Worm (Caenorhabditis elegans): Measurements from ENCODE around the gene C17G1.2.
A peak's percentile ranks its signal among the peaks of the same experiment; 100 is the strongest.

The C17G1.2 gene

DNA sequence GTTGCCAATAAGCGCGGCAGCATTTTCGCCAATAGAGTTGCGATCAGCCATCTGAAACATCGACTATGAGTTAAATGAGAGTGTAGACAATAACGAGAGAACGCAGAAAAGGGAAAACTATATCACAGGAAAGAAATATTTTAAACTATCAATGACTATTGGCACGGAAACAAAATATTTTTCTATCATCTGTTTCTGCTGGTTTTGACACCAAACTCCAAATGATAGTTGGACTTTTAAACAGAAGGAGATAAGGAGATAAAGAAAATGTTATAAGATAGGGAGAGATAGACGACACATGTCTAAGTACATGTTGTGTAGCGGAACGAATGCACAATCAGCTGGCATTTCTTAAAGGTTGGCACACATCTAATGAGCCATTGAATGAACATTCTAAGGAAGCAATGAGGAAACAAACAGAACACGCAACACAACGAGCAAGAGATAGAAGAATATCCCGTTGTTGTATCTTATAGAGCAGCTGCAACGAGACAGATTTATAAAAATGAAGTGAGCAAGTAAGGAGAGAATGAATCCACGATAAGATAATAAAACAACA lies 33.2 kb downstream of the C17G1.2 start, which contains the start of gene cysl-1:
Gene cysl-1 (minus strand): TSS at position 51 of the 559 bp plus-strand sequence.
- TF ChIP-seq unc-39 (tag; optimal IDR thresholded peaks at IDR 0.05) (no peak), hlh-1 (tag; optimal IDR thresholded peaks at IDR 0.05) (peak; percentile 85), unc-120 (tag; optimal IDR thresholded peaks at IDR 0.05; ENCODE audit: poor library complexity, severe bottlenecking) (peak; percentile 51), unc-62 (GFP tag; optimal IDR thresholded peaks at IDR 0.05) (peak; percentile 42)

DNA sequence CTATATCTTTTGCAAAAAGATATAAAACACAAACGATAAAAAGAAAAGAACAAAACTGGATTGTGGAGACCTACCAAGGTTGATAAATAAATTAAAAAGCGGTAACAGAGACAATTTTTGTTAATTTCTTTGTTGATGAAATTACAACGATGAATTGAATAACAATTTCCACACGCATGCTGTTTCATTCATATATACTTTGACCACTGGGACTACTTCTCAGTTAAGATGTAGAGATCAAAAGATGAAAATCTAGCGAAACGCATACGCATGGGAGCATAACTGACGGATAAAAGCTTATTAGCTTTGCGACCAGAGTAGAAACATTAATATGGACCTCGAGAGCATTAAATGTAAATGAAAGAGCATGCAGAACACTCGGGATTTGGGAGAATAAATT lies 34.7 kb downstream of the C17G1.2 start:
- TF ChIP-seq ces-1 (GFP tag; optimal IDR thresholded peaks at IDR 0.05) (peak; percentile 66), elt-1 (tag; optimal IDR thresholded peaks at IDR 0.05; ENCODE audit: borderline replicate concordance, insufficient read depth) (no peak), sem-2 (GFP tag; optimal IDR thresholded peaks at IDR 0.05) (no peak), nhr-76 (tag; optimal IDR thresholded peaks at IDR 0.05) (no peak)

DNA sequence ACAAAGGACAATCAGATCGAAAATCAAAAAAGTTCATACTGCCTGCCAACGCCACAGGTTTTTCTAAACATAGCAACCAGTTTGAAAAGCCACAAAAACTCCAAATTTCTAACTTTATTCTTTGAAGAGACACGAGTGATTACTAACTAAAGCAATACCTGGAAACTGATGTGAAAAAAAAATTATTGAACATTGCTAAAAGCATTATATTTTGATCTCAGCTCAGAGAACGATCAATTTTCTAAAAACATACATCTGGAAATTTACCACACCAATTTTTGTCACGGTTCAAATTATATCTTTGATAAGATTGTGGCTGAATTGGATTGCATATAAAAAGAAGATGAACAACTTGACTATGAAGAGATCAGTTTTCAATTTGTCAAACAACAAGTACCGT lies 36.1 kb downstream of the C17G1.2 start:
- TF ChIP-seq bed-3 (GFP tag; optimal IDR thresholded peaks at IDR 0.05) (no peak), cnd-1 (tag; optimal IDR thresholded peaks at IDR 0.05) (no peak), mab-5 (tag; optimal IDR thresholded peaks at IDR 0.05) (no peak), ces-1 (GFP tag; optimal IDR thresholded peaks at IDR 0.05) (no peak), ztf-11 (tag; optimal IDR thresholded peaks at IDR 0.05) (no peak), flh-1 (GFP tag; optimal IDR thresholded peaks at IDR 0.05) (no peak), elt-3 (tag; optimal IDR thresholded peaks at IDR 0.05) (no peak), nhr-28 (tag; optimal IDR thresholded peaks at IDR 0.05) (no peak), sptf-1 (tag; optimal IDR thresholded peaks at IDR 0.05) (no peak), blmp-1 (tag; optimal IDR thresholded peaks at IDR 0.05) (no peak), lin-32 (GFP tag; optimal IDR thresholded peaks at IDR 0.05) (no peak), ceh-83 (GFP tag; optimal IDR thresholded peaks at IDR 0.05) (no peak), tbx-8 (GFP tag; optimal IDR thresholded peaks at IDR 0.05) (no peak), M03D4.4 (tag; optimal IDR thresholded peaks at IDR 0.05) (no peak)

DNA sequence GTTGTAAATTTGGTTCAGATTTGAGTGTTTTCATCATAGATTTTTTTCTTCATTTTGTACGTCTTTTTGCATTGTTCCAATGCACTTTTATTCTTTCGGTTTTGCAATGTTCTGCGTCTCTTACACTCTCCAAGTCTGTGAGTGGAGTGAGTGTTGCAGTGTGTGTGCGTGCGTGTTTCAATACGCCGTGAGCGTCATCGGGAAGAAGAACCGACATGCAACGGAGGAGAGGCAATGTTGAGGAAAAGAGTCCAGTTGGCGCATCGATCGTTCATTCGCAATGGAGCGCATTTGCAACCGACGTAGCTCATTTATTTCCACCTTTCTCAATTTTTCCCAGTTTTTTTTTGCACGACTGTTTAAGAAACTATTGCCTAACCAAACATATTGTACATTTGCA lies 37.2 kb downstream of the C17G1.2 start, which contains the start of gene ZC506.1:
Gene ZC506.1 (plus strand): TSS at position 400 of the 400 bp plus-strand sequence.
- TF ChIP-seq mab-5 (tag; optimal IDR thresholded peaks at IDR 0.05) = no peak
- no peak for TF ChIP-seq nhr-12 (tag; optimal IDR thresholded peaks at IDR 0.05)
- peak; percentile 76 for TF ChIP-seq drap-1 (GFP tag; optimal IDR thresholded peaks at IDR 0.05)
- no peak for TF ChIP-seq unc-39 (tag; optimal IDR thresholded peaks at IDR 0.05)
- peak; percentile 81 for TF ChIP-seq ces-1 (GFP tag; optimal IDR thresholded peaks at IDR 0.05)
- peak; percentile 10 for TF ChIP-seq ceh-43 (GFP tag; optimal IDR thresholded peaks at IDR 0.05)
- peak; percentile 78 for TF ChIP-seq unc-120 (tag; optimal IDR thresholded peaks at IDR 0.05; ENCODE audit: poor library complexity, severe bottlenecking)
- TF ChIP-seq ceh-83 (GFP tag; optimal IDR thresholded peaks at IDR 0.05) = no peak
- no peak for TF ChIP-seq nhr-76 (tag; optimal IDR thresholded peaks at IDR 0.05)
- peak; percentile 89 for TF ChIP-seq ceh-39 (tag; optimal IDR thresholded peaks at IDR 0.05)
- no peak for TF ChIP-seq nhr-28 (tag; optimal IDR thresholded peaks at IDR 0.05)
- peak; percentile 83 for TF ChIP-seq ztf-11 (tag; optimal IDR thresholded peaks at IDR 0.05)
- TF ChIP-seq pha-4 (tag; optimal IDR thresholded peaks at IDR 0.05) = peak; percentile 94
- TF ChIP-seq flh-1 (GFP tag; optimal IDR thresholded peaks at IDR 0.05) = no peak
- TF ChIP-seq nhr-237 (tag; optimal IDR thresholded peaks at IDR 0.05) = peak; percentile 90
- peak; percentile 89 for TF ChIP-seq lin-13 (tag; optimal IDR thresholded peaks at IDR 0.05)
- peak; percentile 8 for TF ChIP-seq ham-2 (GFP tag; optimal IDR thresholded peaks at IDR 0.05)
- TF ChIP-seq bed-3 (GFP tag; optimal IDR thresholded peaks at IDR 0.05) = no peak
- no peak for TF ChIP-seq blmp-1 (tag; optimal IDR thresholded peaks at IDR 0.05)
- TF ChIP-seq unc-62 (GFP tag; optimal IDR thresholded peaks at IDR 0.05) = peak; percentile 82
- peak; percentile 73 for TF ChIP-seq lsy-2 (tag; optimal IDR thresholded peaks at IDR 0.05)
- no peak for TF ChIP-seq elt-1 (tag; optimal IDR thresholded peaks at IDR 0.05; ENCODE audit: borderline replicate concordance, insufficient read depth)
- no peak for TF ChIP-seq tbx-8 (GFP tag; optimal IDR thresholded peaks at IDR 0.05)
- peak; percentile 81 for TF ChIP-seq sptf-1 (tag; optimal IDR thresholded peaks at IDR 0.05)
- TF ChIP-seq cnd-1 (tag; optimal IDR thresholded peaks at IDR 0.05) = peak; percentile 83
- peak; percentile 22 for TF ChIP-seq elt-3 (tag; optimal IDR thresholded peaks at IDR 0.05)
- no peak for TF ChIP-seq lin-32 (GFP tag; optimal IDR thresholded peaks at IDR 0.05)
- peak; percentile 84 for TF ChIP-seq hlh-1 (tag; optimal IDR thresholded peaks at IDR 0.05)
- peak; percentile 98 for TF ChIP-seq mep-1 (tag; optimal IDR thresholded peaks at IDR 0.05)
- no peak for TF ChIP-seq snpc-4 (tag; optimal IDR thresholded peaks at IDR 0.05)
- no peak for TF ChIP-seq zip-8 (tag; optimal IDR thresholded peaks at IDR 0.05)
- TF ChIP-seq sem-2 (GFP tag; optimal IDR thresholded peaks at IDR 0.05) = no peak
- TF ChIP-seq mls-2 (tag; optimal IDR thresholded peaks at IDR 0.05) = peak; percentile 87
- TF ChIP-seq M03D4.4 (tag; optimal IDR thresholded peaks at IDR 0.05) = peak; percentile 70
- TF ChIP-seq nhr-2 (tag; optimal IDR thresholded peaks at IDR 0.05) = no peak
